Fruit fly (Drosophila melanogaster) whole organism, embryonic: Measurements from ENCODE around the gene peng.

Experiments
- CG11696 ChIP-seq: fragments of 200-800 bp; sonication (Bioruptor generic); IDR thresholded peaks from 2 replicates; pipeline ENCODE4 v1.3.6; 2022; ENCODE audit warnings: missing biosample characterization, missing genetic modification characterization
- CG12236 ChIP-seq: fragments of 200-800 bp; sonication (Bioruptor generic); optimal IDR thresholded peaks from 2 replicates; lab custom pipeline; 2016; ENCODE audit warnings: missing biosample characterization, missing genetic modification characterization
- Dfd ChIP-seq, 2 experiments: fragments of >200 bp; optimal IDR thresholded peaks; 2 replicates each; lab custom pipeline; 2017; ENCODE audit warnings: missing biosample characterization in 2 of 2, missing genetic modification characterization in 2 of 2
- Drgx ChIP-seq: fragments of 200-800 bp; sonication (Bioruptor generic); IDR thresholded peaks from 2 replicates; pipeline ENCODE4 v1.3.6; 2022; ENCODE audit warnings: missing biosample characterization, missing genetic modification characterization
- Elba2 ChIP-seq: fragments of 200-800 bp; sonication (Bioruptor generic); optimal IDR thresholded peaks from 3 replicates; lab custom pipeline; 2016; ENCODE audit warnings: missing biosample characterization, missing genetic modification characterization
- Hr39 ChIP-seq: fragments of >200 bp; optimal IDR thresholded peaks from 2 replicates; lab custom pipeline; 2017
- Oli ChIP-seq: fragments of 200-800 bp; sonication (Bioruptor generic); optimal IDR thresholded peaks from 2 replicates; lab custom pipeline; 2018; ENCODE audit warnings: missing biosample characterization, mild to moderate bottlenecking, missing genetic modification characterization, moderate library complexity
- Opbp ChIP-seq: fragments of 200-800 bp; sonication (Bioruptor generic); IDR thresholded peaks from 3 replicates; pipeline ENCODE4 v1.3.6; 2022; ENCODE audit warnings: missing biosample characterization, missing genetic modification characterization; ENCODE audit not compliant: partially characterized antibody
- Ptx1 ChIP-seq: fragments of 200-800 bp; sonication (Bioruptor generic); IDR thresholded peaks from 2 replicates; pipeline ENCODE4 v1.3.6; 2022; ENCODE audit warnings: missing biosample characterization, missing genetic modification characterization
- dmrt11E ChIP-seq: fragments of 200-800 bp; sonication (Bioruptor generic); optimal IDR thresholded peaks from 3 replicates; lab custom pipeline; 2018; ENCODE audit warnings: missing biosample characterization, mild to moderate bottlenecking, missing genetic modification characterization, moderate library complexity
- ftz-f1 ChIP-seq: fragments of 200-800 bp; sonication (Bioruptor generic); optimal IDR thresholded peaks from 2 replicates; lab custom pipeline; 2016; ENCODE audit warnings: missing biosample characterization, missing genetic modification characterization
- twi ChIP-seq: fragments of 200-800 bp; optimal IDR thresholded peaks from 2 replicates; lab custom pipeline; 2019; ENCODE audit warnings: missing biosample characterization, mild to moderate bottlenecking, missing genetic modification characterization, moderate library complexity

DNA sequence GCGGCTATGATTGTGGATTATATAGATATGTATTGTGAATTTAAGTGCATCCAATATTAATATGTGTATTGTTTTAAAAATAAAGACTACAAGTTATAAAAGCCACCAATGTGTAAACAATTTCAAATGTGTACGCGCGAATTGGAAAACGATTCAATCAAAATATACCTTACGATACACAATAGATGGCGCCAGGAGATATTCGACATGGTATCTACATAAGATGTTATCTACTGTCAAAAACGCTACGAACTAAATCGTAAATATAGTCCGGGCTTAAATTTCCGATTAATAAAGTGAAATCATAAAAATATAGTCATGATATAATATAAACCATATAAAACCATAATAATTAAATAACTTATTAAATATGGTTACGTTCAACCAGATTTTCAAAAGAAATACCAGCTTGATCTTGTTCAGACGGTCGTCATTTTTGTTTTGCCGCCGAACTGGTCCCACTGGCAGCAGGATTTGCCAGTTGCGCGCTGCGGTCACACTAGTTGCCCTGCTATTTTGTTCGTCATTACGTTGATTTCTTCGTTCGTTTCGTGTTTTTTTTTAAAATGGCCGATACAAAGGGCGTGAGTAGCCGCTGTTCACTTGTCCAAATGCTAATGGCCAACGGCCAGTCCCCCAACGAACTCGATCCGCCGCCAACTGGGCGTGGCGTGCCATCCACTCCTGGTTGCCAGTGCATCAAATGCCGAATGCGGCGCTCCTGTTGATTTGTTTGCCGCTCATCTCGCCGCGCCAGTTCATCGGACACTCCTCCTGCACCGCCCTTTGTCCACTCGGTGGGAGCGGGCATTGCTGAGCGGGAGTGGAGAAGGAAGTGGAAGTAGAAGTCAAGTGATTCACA lies 8.4 kb upstream of the peng start, which contains the start of gene Septin1:
- TF ChIP-seq CG11696 (GFP tag; lab: Robert Waterston, UW) (no peak), Elba2 (GFP tag; lab: Kevin White, UChicago) (no peak), Hr39 (lab: Kevin White, UChicago) (no peak), Opbp (GFP tag; lab: Robert Waterston, UW) (no peak), ftz-f1 (GFP tag; lab: Kevin White, UChicago) (no peak), Dfd (GFP tag; optimal IDR thresholded peaks at IDR 0.05; lab: Kevin White, UChicago) (no peak), Ptx1 (GFP tag; lab: Robert Waterston, UW) (no peak), CG12236 (GFP tag; lab: Kevin White, UChicago) (no peak), dmrt11E (tag; lab: Kevin White, UChicago) (no peak), Drgx (GFP tag; lab: Robert Waterston, UW) (no peak), twi (no peak), Oli (tag; lab: Kevin White, UChicago) (no peak)
